Worm (Caenorhabditis elegans) whole organism, L1 larva: ENCODE results near the gene hsb-1.

Experiments
- C04F5.9 ChIP-seq: sonication (generic microtip); optimal IDR thresholded peaks from 2 replicates; lab custom pipeline; 2016; ENCODE audit warnings: missing genetic modification characterization, missing compliant biosample characterization
- C34B4.2 ChIP-seq: sonication (generic microtip); optimal IDR thresholded peaks from 2 replicates; lab custom pipeline; 2017; ENCODE audit warnings: mild to moderate bottlenecking, missing genetic modification characterization, missing compliant biosample characterization
- F16B12.6 ChIP-seq: fragments of 150-350 bp; optimal IDR thresholded peaks from 2 replicates; lab custom pipeline; 2014; ENCODE audit warnings: missing biosample characterization, missing genetic modification characterization
- Y116A8C.19 ChIP-seq: sonication (generic microtip); optimal IDR thresholded peaks from 2 replicates; lab custom pipeline; 2016; ENCODE audit warnings: missing compliant biosample characterization, missing genetic modification characterization, borderline replicate concordance
- aly-2 ChIP-seq: fragments of 150-350 bp; optimal IDR thresholded peaks from 2 replicates; lab custom pipeline; 2014; ENCODE audit warnings: missing biosample characterization, missing genetic modification characterization
- ama-1 ChIP-seq: fragments of 150-350 bp; optimal IDR thresholded peaks from 2 replicates; lab custom pipeline; 2014
- ceh-88 ChIP-seq: fragments of 200-800 bp; sonication (Bioruptor generic); IDR thresholded peaks from 2 replicates; pipeline ENCODE4 v1.3.6; 2022; ENCODE audit warnings: missing genetic modification characterization, missing compliant biosample characterization
- dpl-1 ChIP-seq, 3 experiments: fragments of 150-350 bp in 2 of 3; sonication (generic microtip) in 1 of 3; optimal IDR thresholded peaks; 2 replicates each; lab custom pipeline; 2014 to 2017; ENCODE audit warnings: missing biosample characterization in 3 of 3, missing genetic modification characterization in 3 of 3, missing genetic modification reagents in 3 of 3
- dsc-1 ChIP-seq: sonication (generic microtip); optimal IDR thresholded peaks from 2 replicates; lab custom pipeline; 2016; ENCODE audit warnings: mild to moderate bottlenecking, missing genetic modification characterization, missing compliant biosample characterization
- efl-1 ChIP-seq, 4 experiments: fragments of 150-350 bp; optimal IDR thresholded peaks in 3 of 4; peaks in 1 of 4; 1 replicate in 1 of 4; 2 replicates in 3 of 4; lab custom pipeline; 2014; ENCODE audit warnings: missing biosample characterization in 2 of 4, missing genetic modification characterization in 2 of 4, missing genetic modification reagents in 2 of 4
- elt-2 ChIP-seq: sonication (generic microtip); optimal IDR thresholded peaks from 2 replicates; lab custom pipeline; 2016; ENCODE audit warnings: missing genetic modification characterization, mild to moderate bottlenecking, inconsistent platforms, missing compliant biosample characterization, missing genetic modification reagents
- ets-5 ChIP-seq: fragments of 200-800 bp; sonication (Bioruptor generic); IDR thresholded peaks from 2 replicates; pipeline ENCODE4 v1.3.6; 2022; ENCODE audit warnings: missing genetic modification characterization, missing compliant biosample characterization
- fkh-10 ChIP-seq: sonication (generic microtip); optimal IDR thresholded peaks from 2 replicates; lab custom pipeline; 2017; ENCODE audit warnings: missing biosample characterization, missing genetic modification reagents, missing genetic modification characterization
- fkh-4 ChIP-seq: sonication (generic microtip); optimal IDR thresholded peaks from 2 replicates; lab custom pipeline; 2016; ENCODE audit warnings: missing compliant biosample characterization, missing genetic modification characterization, borderline replicate concordance
- fkh-8 ChIP-seq: sonication (generic microtip); optimal IDR thresholded peaks from 2 replicates; lab custom pipeline; 2016; ENCODE audit warnings: mild to moderate bottlenecking, missing genetic modification characterization, missing compliant biosample characterization
- fos-1 ChIP-seq: fragments of 150-350 bp; optimal IDR thresholded peaks from 2 replicates; lab custom pipeline; 2014; ENCODE audit warnings: missing biosample characterization, missing genetic modification characterization
- grh-1 ChIP-seq: fragments of 200-800 bp; sonication (Bioruptor generic); IDR thresholded peaks from 2 replicates; pipeline ENCODE4 v1.3.6; 2022; ENCODE audit warnings: missing genetic modification reagents, missing genetic modification characterization, missing compliant biosample characterization
- isw-1 ChIP-seq: fragments of 200-800 bp; sonication (Bioruptor generic); IDR thresholded peaks from 2 replicates; pipeline ENCODE4 v1.3.6; 2022; ENCODE audit warnings: missing genetic modification characterization, missing compliant biosample characterization
- lin-13 ChIP-seq: fragments of 150-350 bp; optimal IDR thresholded peaks from 2 replicates; lab custom pipeline; 2014; ENCODE audit warnings: missing biosample characterization, missing genetic modification reagents, missing genetic modification characterization
- lin-14 ChIP-seq: fragments of 200-800 bp; sonication (Bioruptor generic); optimal IDR thresholded peaks from 2 replicates; lab custom pipeline; 2018; ENCODE audit warnings: mild to moderate bottlenecking, missing genetic modification characterization, moderate library complexity, missing compliant biosample characterization
- lin-15B ChIP-seq: fragments of 150-350 bp; sonication (generic microtip); optimal IDR thresholded peaks from 3 replicates; lab custom pipeline; 2014; ENCODE audit warnings: missing biosample characterization, missing genetic modification characterization
- lin-35 ChIP-seq, 2 experiments: fragments of 150-350 bp; optimal IDR thresholded peaks; 2 replicates each; lab custom pipeline; 2014; ENCODE audit warnings: missing biosample characterization in 2 of 2, missing genetic modification characterization in 2 of 2, missing genetic modification reagents in 2 of 2
- lin-39 ChIP-seq: fragments of 150-350 bp; optimal IDR thresholded peaks from 2 replicates; lab custom pipeline; 2014; ENCODE audit warnings: missing biosample characterization, missing genetic modification reagents, missing genetic modification characterization
- lir-3 ChIP-seq: sonication (generic microtip); optimal IDR thresholded peaks from 2 replicates; lab custom pipeline; 2016; ENCODE audit warnings: mild to moderate bottlenecking, missing genetic modification characterization, moderate library complexity, missing compliant biosample characterization; ENCODE audit not compliant: poor library complexity
- mab-9 ChIP-seq: fragments of 200-800 bp; sonication (Bioruptor generic); IDR thresholded peaks from 2 replicates; pipeline ENCODE4 v1.3.6; 2022; ENCODE audit warnings: missing genetic modification reagents, missing genetic modification characterization, missing compliant biosample characterization
- mep-1 ChIP-seq: fragments of 150-350 bp; optimal IDR thresholded peaks from 2 replicates; lab custom pipeline; 2014; ENCODE audit warnings: missing biosample characterization, missing genetic modification characterization
- nhr-20 ChIP-seq: sonication (generic microtip); optimal IDR thresholded peaks from 2 replicates; lab custom pipeline; 2016; ENCODE audit warnings: mild to moderate bottlenecking, missing genetic modification characterization, missing compliant biosample characterization
- nhr-237 ChIP-seq: fragments of 150-350 bp; optimal IDR thresholded peaks from 2 replicates; lab custom pipeline; 2014; ENCODE audit warnings: missing biosample characterization, missing genetic modification characterization
- nhr-47 ChIP-seq: sonication (generic microtip); optimal IDR thresholded peaks from 2 replicates; lab custom pipeline; 2016; ENCODE audit warnings: mild to moderate bottlenecking, missing genetic modification characterization, moderate library complexity, missing compliant biosample characterization
- nhr-71 ChIP-seq: sonication (generic microtip); optimal IDR thresholded peaks from 2 replicates; lab custom pipeline; 2016; ENCODE audit warnings: mild to moderate bottlenecking, missing genetic modification characterization, moderate library complexity, missing compliant biosample characterization
- pag-3 ChIP-seq: sonication (generic microtip); optimal IDR thresholded peaks from 2 replicates; lab custom pipeline; 2017; ENCODE audit warnings: missing genetic modification characterization, mild to moderate bottlenecking, missing compliant biosample characterization, antibody characterized with exemption, borderline replicate concordance; ENCODE audit not compliant: insufficient read depth
- pqm-1 ChIP-seq: sonication (generic microtip); optimal IDR thresholded peaks from 3 replicates; lab custom pipeline; 2017; ENCODE audit warnings: missing biosample characterization, missing genetic modification characterization
- skn-1 ChIP-seq: fragments of 150-350 bp; optimal IDR thresholded peaks from 2 replicates; lab custom pipeline; 2014; ENCODE audit warnings: missing biosample characterization, missing genetic modification characterization
- sox-4 ChIP-seq: sonication (generic microtip); optimal IDR thresholded peaks from 2 replicates; lab custom pipeline; 2016; ENCODE audit warnings: missing genetic modification characterization, missing compliant biosample characterization
- sptf-1 ChIP-seq: fragments of 150-350 bp; optimal IDR thresholded peaks from 2 replicates; lab custom pipeline; 2014; ENCODE audit warnings: missing biosample characterization, missing genetic modification characterization
- swsn-7 ChIP-seq: sonication (generic microtip); optimal IDR thresholded peaks from 2 replicates; lab custom pipeline; 2016; ENCODE audit warnings: missing genetic modification characterization, missing compliant biosample characterization
- tlp-1 ChIP-seq: fragments of 150-350 bp; optimal IDR thresholded peaks from 2 replicates; lab custom pipeline; 2014; ENCODE audit warnings: missing biosample characterization, missing genetic modification characterization
- unc-130 ChIP-seq: fragments of 150-350 bp; optimal IDR thresholded peaks from 2 replicates; lab custom pipeline; 2017; ENCODE audit warnings: missing biosample characterization, missing genetic modification characterization, inconsistent platforms
- unc-62 ChIP-seq: fragments of 150-350 bp; optimal IDR thresholded peaks from 2 replicates; lab custom pipeline; 2014; ENCODE audit warnings: missing biosample characterization, missing genetic modification reagents, missing genetic modification characterization
- unc-86 ChIP-seq: sonication (generic microtip); optimal IDR thresholded peaks from 2 replicates; lab custom pipeline; 2016; ENCODE audit warnings: missing genetic modification characterization, missing compliant biosample characterization
- zip-4 ChIP-seq: fragments of 200-800 bp; sonication (Bioruptor generic); optimal IDR thresholded peaks from 2 replicates; lab custom pipeline; 2018; ENCODE audit warnings: mild to moderate bottlenecking, missing genetic modification characterization, moderate library complexity, missing compliant biosample characterization

hsb-1 gene

DNA sequence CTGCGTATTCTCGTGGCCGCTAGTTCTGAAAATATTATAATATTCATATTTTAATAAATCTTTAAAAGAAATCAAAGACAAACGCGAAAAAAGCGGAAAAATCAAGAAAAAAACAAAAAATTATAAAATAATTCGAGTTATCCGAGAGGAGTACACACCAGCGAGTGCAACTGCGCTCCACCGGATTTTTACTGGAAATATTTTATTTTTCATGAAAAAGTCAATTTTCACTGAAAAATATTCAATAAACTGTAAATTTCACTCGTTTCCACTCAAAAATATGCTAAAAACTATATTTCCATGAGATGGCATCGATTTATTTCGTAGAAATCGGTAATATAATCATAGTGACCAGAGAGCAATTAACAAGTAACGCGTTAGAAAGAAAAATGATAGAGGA, 38.4 kb upstream of the hsb-1 start, which contains the start of gene Y55D9A.2 (continued):
- no peak for TF ChIP-seq Y116A8C.19 (tag; lab: Kevin White, UChicago)
- no peak for TF ChIP-seq fkh-4 (tag; lab: Kevin White, UChicago)
- TF ChIP-seq C04F5.9 (tag; lab: Kevin White, UChicago), result no peak
- TF ChIP-seq fos-1, result no peak
- no peak for TF ChIP-seq mab-9 (GFP tag; lab: Robert Waterston, UW)
- no peak for TF ChIP-seq dsc-1 (tag; lab: Kevin White, UChicago)
- no peak for TF ChIP-seq ets-5 (GFP tag; lab: Robert Waterston, UW)
- TF ChIP-seq nhr-71 (tag; lab: Kevin White, UChicago), result peak; percentile 62
- no peak for TF ChIP-seq C34B4.2 (tag; lab: Kevin White, UChicago)
- TF ChIP-seq nhr-47 (tag; lab: Kevin White, UChicago), result no peak

DNA sequence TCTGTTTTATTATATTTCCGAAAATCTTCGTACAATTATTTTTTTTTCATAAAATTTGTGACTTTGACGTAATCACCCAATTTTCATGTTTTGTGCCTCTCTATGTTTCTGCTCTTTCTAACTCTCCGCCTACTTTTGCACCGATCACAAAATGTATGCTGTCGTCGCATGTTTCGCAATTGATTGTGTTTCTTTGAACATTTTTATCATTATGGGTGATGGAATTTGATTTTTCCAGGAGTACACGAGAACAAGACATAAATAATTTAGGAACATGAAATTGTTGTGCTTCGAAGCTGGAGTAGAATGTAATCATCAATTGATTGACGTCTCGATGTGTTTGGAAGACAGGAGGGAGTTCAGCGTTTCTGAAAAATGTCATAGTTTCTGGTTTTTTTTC, 33.9 kb upstream of the hsb-1 start:
- TF ChIP-seq unc-130 (no peak), nhr-237 (tag; lab: Kevin White, UChicago) (no peak), pqm-1 (tag; lab: Kevin White, UChicago) (peak; percentile 10), fkh-8 (tag; lab: Kevin White, UChicago) (no peak), elt-2 (tag; lab: Kevin White, UChicago) (peak; percentile 55), fkh-10 (GFP tag; lab: Kevin White, UChicago) (no peak), lin-35 (GFP tag; optimal IDR thresholded peaks at IDR 0.05; lab: Kevin White, UChicago) (peak in 1 of 2 experiments; percentile 24), F16B12.6 (tag; lab: Kevin White, UChicago) (no peak), nhr-20 (tag; lab: Kevin White, UChicago) (peak; percentile 7)

DNA sequence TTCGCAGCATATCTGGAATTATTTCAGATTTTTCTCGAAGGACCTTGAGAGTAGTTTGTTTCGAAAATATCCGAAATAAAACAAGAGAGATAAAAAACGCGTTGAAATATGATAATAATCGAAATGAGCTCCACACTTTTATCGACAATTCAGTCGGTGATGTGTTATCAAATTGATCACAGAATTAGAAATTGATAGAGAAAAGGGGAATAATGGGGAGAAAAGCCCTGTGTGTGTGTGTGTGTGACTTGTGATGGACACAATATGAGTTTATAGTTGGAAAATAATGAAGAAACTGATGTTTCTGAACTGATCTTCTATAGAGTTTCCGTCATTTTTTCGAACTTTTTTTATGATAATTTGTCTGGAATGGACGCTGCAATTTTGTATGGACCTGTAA, 32.1 kb upstream of the hsb-1 start, which contains the start of gene pgp-1:
Gene pgp-1 (minus strand): TSS at position 12 of the 400 bp plus-strand sequence.
- no peak for TF ChIP-seq ceh-88
- TF ChIP-seq lin-35 (GFP tag; optimal IDR thresholded peaks at IDR 0.05; lab: Kevin White, UChicago), result peak in 1 of 2 experiments; percentile 27
- no peak for TF ChIP-seq tlp-1 (tag; lab: Kevin White, UChicago)
- peak; percentile 90 for TF ChIP-seq elt-2 (tag; lab: Kevin White, UChicago)
- no peak for TF ChIP-seq Y116A8C.19 (tag; lab: Kevin White, UChicago)
- no peak for TF ChIP-seq zip-4 (GFP tag; lab: Kevin White, UChicago)
- TF ChIP-seq nhr-20 (tag; lab: Kevin White, UChicago), result peak; percentile 20
- TF ChIP-seq sox-4 (tag; lab: Kevin White, UChicago), result no peak
- TF ChIP-seq nhr-71 (tag; lab: Kevin White, UChicago), result no peak
- TF ChIP-seq sptf-1 (tag; lab: Kevin White, UChicago), result no peak
- TF ChIP-seq lin-39 (tag; lab: Kevin White, UChicago), result no peak
- no peak for TF ChIP-seq lin-15B (tag; lab: Kevin White, UChicago)
- TF ChIP-seq aly-2 (tag; lab: Kevin White, UChicago), result no peak
- no peak for TF ChIP-seq unc-130
- peak; percentile 88 for TF ChIP-seq pqm-1 (tag; lab: Kevin White, UChicago)
- no peak for TF ChIP-seq fkh-8 (tag; lab: Kevin White, UChicago)
- TF ChIP-seq dsc-1 (tag; lab: Kevin White, UChicago), result no peak
- TF ChIP-seq lin-13 (GFP tag; lab: Kevin White, UChicago), result no peak
- peak; percentile 13 for TF ChIP-seq lin-14 (GFP tag; lab: Kevin White, UChicago)
- TF ChIP-seq, all 84 proteins: peak for 5

DNA sequence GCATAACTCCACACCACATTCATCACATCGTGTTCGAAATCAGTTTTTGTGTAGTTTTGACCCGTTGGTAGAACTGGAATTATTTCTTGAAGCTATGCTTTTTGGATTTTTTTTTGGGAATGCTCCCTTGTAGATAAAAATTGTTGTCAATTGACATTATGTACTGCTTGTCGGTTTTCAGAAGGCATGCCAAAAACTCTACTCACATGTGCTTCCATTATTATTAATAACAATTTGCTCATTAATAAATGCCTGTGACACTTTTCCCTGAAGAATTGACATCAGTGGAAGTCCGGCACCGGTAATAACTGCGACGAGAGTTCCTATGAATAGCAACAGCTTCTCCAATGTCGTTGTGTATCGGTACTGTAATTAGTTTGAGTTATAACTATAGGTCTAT, 29.9 kb upstream of the hsb-1 start:
- TF ChIP-seq dpl-1 (GFP tag; optimal IDR thresholded peaks at IDR 0.05; lab: Kevin White, UChicago) (no peak), nhr-237 (tag; lab: Kevin White, UChicago) (no peak)

DNA sequence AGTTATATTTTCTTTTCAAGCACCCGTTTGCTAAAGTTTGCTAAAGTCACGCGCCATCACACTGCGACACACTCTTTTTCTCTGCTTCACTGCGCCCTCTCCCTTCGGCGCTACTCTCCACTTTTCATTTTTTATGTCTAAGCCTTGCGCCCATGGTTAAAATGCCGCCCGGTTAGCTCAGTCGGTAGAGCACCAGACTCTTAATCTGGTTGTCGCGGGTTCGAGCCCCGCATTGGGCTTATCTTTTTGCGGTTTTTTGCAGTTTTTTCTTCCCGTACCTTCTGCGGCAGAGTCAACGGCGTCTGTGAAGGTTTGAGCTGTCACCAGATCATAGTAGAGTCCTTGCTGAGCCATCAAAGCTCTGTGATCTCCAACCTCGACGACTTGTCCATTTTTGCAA, 27.5 kb upstream of the hsb-1 start:
- TF ChIP-seq lir-3, result peak; percentile 61
- peak; percentile 76 for TF ChIP-seq unc-86 (tag; lab: Kevin White, UChicago)
- TF ChIP-seq sptf-1 (tag; lab: Kevin White, UChicago), result no peak
- TF ChIP-seq swsn-7 (tag; lab: Kevin White, UChicago), result peak; percentile 83
- TF ChIP-seq unc-62 (GFP tag; lab: Kevin White, UChicago), result no peak
- TF ChIP-seq F16B12.6 (tag; lab: Kevin White, UChicago), result peak; percentile 41
- TF ChIP-seq pag-3 (tag; lab: Kevin White, UChicago), result no peak
- TF ChIP-seq ama-1 (lab: Kevin White, UChicago), result no peak
- TF ChIP-seq fkh-10 (GFP tag; lab: Kevin White, UChicago), result peak; percentile 33
- peak; percentile 72 for TF ChIP-seq skn-1 (tag; lab: Kevin White, UChicago)
- no peak for TF ChIP-seq lin-15B (tag; lab: Kevin White, UChicago)
- peak; percentile 71 to 73 for TF ChIP-seq efl-1 (optimal IDR thresholded peaks at IDR 0.05; lab: Kevin White, UChicago)
- peak; percentile 59 to 96 for TF ChIP-seq efl-1 (GFP tag; optimal IDR thresholded peaks at IDR 0.05 in 1 of 2; lab: Kevin White, UChicago)
- peak; percentile 74 for TF ChIP-seq isw-1 (GFP tag; lab: Robert Waterston, UW)
- no peak for TF ChIP-seq grh-1
- peak; percentile 50 for TF ChIP-seq mep-1
- peak; percentile 27 to 67 (median 53) for TF ChIP-seq dpl-1 (GFP tag; optimal IDR thresholded peaks at IDR 0.05; lab: Kevin White, UChicago)
- TF ChIP-seq lin-14 (GFP tag; lab: Kevin White, UChicago), result peak; percentile 88
- TF ChIP-seq fkh-8 (tag; lab: Kevin White, UChicago), result peak; percentile 80
